Fruit fly (Drosophila melanogaster) S2 (cell line): Measurements from ENCODE around the gene CG11069.

Experiments
- CG8478 ChIP-seq: fragments of >200 bp; optimal IDR thresholded peaks from 2 replicates; lab custom pipeline; 2018
- CTCF ChIP-seq, 2 experiments: fragments of >200 bp; optimal IDR thresholded peaks; 2 replicates each; lab custom pipeline; 2018

DNA sequence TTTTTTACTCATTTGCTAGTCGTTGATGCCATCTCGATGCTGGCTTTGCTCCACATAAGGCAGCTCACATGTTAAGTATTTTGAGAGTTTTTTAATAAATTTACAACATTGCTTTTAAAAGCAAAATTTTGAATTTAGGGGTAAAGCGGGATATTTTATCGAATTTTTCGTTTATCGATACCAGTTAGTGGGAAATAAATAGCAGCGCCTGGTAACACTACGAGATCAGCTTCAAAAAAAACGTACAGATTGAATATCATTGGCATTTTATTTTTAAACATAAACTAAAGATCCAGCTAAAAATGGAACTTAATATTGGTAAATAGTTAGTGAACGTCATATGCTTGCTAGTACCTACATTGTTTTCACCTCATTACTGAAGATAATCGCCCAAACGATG lies 27.7 kb downstream of the CG11069 start, which contains the start of gene Mink:
- no peak for TF ChIP-seq CG8478 (lab: Kevin White, UChicago)
- no peak for TF ChIP-seq CTCF (optimal IDR thresholded peaks at IDR 0.05; lab: Kevin White, UChicago)
